Fruit fly (Drosophila melanogaster) whole organism, wandering third instar larva: ENCODE data around the gene Nckx30C.

Experiments
- HLH106 ChIP-seq: fragments of 200-800 bp; optimal IDR thresholded peaks from 3 replicates; lab custom pipeline; 2019; ENCODE audit warnings: missing biosample characterization, mild to moderate bottlenecking, missing genetic modification characterization, moderate library complexity
- Hr78 ChIP-seq: fragments of >200 bp; optimal IDR thresholded peaks from 2 replicates; lab custom pipeline; 2017; ENCODE audit warnings: missing biosample characterization, missing genetic modification characterization
- Vsx2 ChIP-seq: fragments of 200-300, 225-300 bp; sonication (Bioruptor generic); optimal IDR thresholded peaks from 2 replicates; lab custom pipeline; 2018; ENCODE audit warnings: missing biosample characterization, missing genetic modification characterization; ENCODE audit not compliant: partially characterized antibody
- ey ChIP-seq: fragments of 200-800 bp; sonication (Bioruptor generic); optimal IDR thresholded peaks from 2 replicates; lab custom pipeline; 2016; ENCODE audit warnings: missing biosample characterization, missing genetic modification characterization
- h ChIP-seq: fragments of 200-800 bp; sonication (Bioruptor generic); optimal IDR thresholded peaks from 3 replicates; lab custom pipeline; 2016; ENCODE audit warnings: missing biosample characterization, mild to moderate bottlenecking, missing genetic modification characterization
- usp ChIP-seq: fragments of >200 bp; optimal IDR thresholded peaks from 2 replicates; lab custom pipeline; 2017; ENCODE audit warnings: missing biosample characterization, missing genetic modification characterization

- TF ChIP-seq Hr78 (GFP tag; lab: Kevin White, UChicago), result no peak
- peak; percentile 38 for TF ChIP-seq h (GFP tag; lab: Kevin White, UChicago)
- TF ChIP-seq ey (GFP tag; lab: Kevin White, UChicago), result peak; percentile 26
- TF ChIP-seq HLH106 (tag; lab: Kevin White, UChicago), result peak; percentile 52
- TF ChIP-seq usp (GFP tag; lab: Kevin White, UChicago), result no peak
- no peak for TF ChIP-seq Vsx2
Measured at dm6 chr2L:9758856-9759255, 12.6 kb upstream of the Nckx30C start.
